Fruit fly (Drosophila melanogaster) whole organism, pupa: Measurements from ENCODE around the gene pdgy.

Experiments
- CG12605 ChIP-seq: fragments of 200-800 bp; sonication (Bioruptor generic); IDR thresholded peaks from 2 replicates; pipeline ENCODE4 v1.3.6; 2022; ENCODE audit warnings: missing biosample characterization, missing genetic modification characterization
- CG13204 ChIP-seq: fragments of 200-800 bp; sonication (Bioruptor generic); optimal IDR thresholded peaks from 2 replicates; lab custom pipeline; 2018; ENCODE audit warnings: missing biosample characterization, mild to moderate bottlenecking, missing genetic modification characterization, moderate library complexity
- CG14655 ChIP-seq: fragments of 200-800 bp; sonication (Bioruptor generic); optimal IDR thresholded peaks from 3 replicates; lab custom pipeline; 2017; ENCODE audit warnings: mild to moderate bottlenecking, missing biosample characterization, missing genetic modification reagents, missing genetic modification characterization
- CG4496 ChIP-seq: fragments of 200-800 bp; sonication (Bioruptor generic); IDR thresholded peaks from 3 replicates; pipeline ENCODE4 v1.3.6; 2022; ENCODE audit warnings: missing biosample characterization, missing genetic modification characterization
- CG8159 ChIP-seq: fragments of 200-800 bp; sonication (Bioruptor generic); optimal IDR thresholded peaks from 3 replicates; lab custom pipeline; 2018; ENCODE audit warnings: missing biosample characterization, mild to moderate bottlenecking, missing genetic modification characterization, moderate library complexity
- CG8301 ChIP-seq: fragments of 200-800 bp; sonication (Bioruptor generic); optimal IDR thresholded peaks from 2 replicates; lab custom pipeline; 2018; ENCODE audit warnings: missing biosample characterization, mild to moderate bottlenecking, missing genetic modification characterization
- CG9948 ChIP-seq: fragments of 200-800 bp; sonication (Bioruptor generic); optimal IDR thresholded peaks from 2 replicates; lab custom pipeline; 2018; ENCODE audit warnings: missing biosample characterization, mild to moderate bottlenecking, missing genetic modification characterization, moderate library complexity
- D1 ChIP-seq: fragments of 200-800 bp; sonication (Bioruptor generic); optimal IDR thresholded peaks from 2 replicates; lab custom pipeline; 2018; ENCODE audit warnings: missing biosample characterization, mild to moderate bottlenecking, missing genetic modification characterization, moderate library complexity
- Ets98B ChIP-seq: fragments of 200-800 bp; sonication (Bioruptor generic); IDR thresholded peaks from 2 replicates; pipeline ENCODE4 v1.3.6; 2022; ENCODE audit warnings: missing biosample characterization, missing genetic modification characterization
- Pif1A ChIP-seq: fragments of 200-800 bp; sonication (Bioruptor generic); optimal IDR thresholded peaks from 3 replicates; lab custom pipeline; 2016; ENCODE audit warnings: missing biosample characterization, missing genetic modification characterization
- Pif1B ChIP-seq: fragments of 200-800 bp; sonication (Bioruptor generic); optimal IDR thresholded peaks from 3 replicates; lab custom pipeline; 2016; ENCODE audit warnings: missing biosample characterization, missing genetic modification characterization
- Snoo ChIP-seq: fragments of 200-800 bp; sonication (Bioruptor generic); optimal IDR thresholded peaks from 3 replicates; lab custom pipeline; 2017; ENCODE audit warnings: missing biosample characterization, mild to moderate bottlenecking, missing genetic modification characterization, inconsistent platforms
- fd96Ca ChIP-seq: fragments of 200-800 bp; sonication (Bioruptor generic); IDR thresholded peaks from 3 replicates; pipeline ENCODE4 v1.3.6; 2022; ENCODE audit warnings: missing biosample characterization, missing genetic modification characterization
- gl ChIP-seq: fragments of 200-800 bp; sonication (Bioruptor generic); optimal IDR thresholded peaks from 2 replicates; lab custom pipeline; 2018; ENCODE audit warnings: missing biosample characterization, mild to moderate bottlenecking, missing genetic modification characterization

- TF ChIP-seq CG13204 (GFP tag; lab: Kevin White, UChicago), result peak; percentile 96
- peak; percentile 46 for TF ChIP-seq CG14655 (GFP tag; lab: Kevin White, UChicago)
- TF ChIP-seq Pif1B (GFP tag; lab: Kevin White, UChicago), result peak; percentile 90
- TF ChIP-seq CG8301 (tag; lab: Kevin White, UChicago), result peak; percentile 53
- no peak for TF ChIP-seq CG8159 (tag; lab: Kevin White, UChicago)
- peak; percentile 10 for TF ChIP-seq CG9948 (tag; lab: Kevin White, UChicago)
- peak; percentile 91 for TF ChIP-seq CG12605
- peak; percentile 92 for TF ChIP-seq Pif1A (GFP tag; lab: Kevin White, UChicago)
- TF ChIP-seq fd96Ca (GFP tag; lab: Robert Waterston, UW), result peak; percentile 85
- peak; percentile 98 for TF ChIP-seq gl (tag; lab: Kevin White, UChicago)
- TF ChIP-seq Ets98B (GFP tag; lab: Robert Waterston, UW), result peak; percentile 88
- TF ChIP-seq D1 (tag; lab: Kevin White, UChicago), result no peak
- peak; percentile 84 for TF ChIP-seq CG4496 (GFP tag; lab: Robert Waterston, UW)
- TF ChIP-seq Snoo (tag; lab: Kevin White, UChicago), result peak; percentile 76
Measured at dm6 chrX:14952845-14953720, at the start of gene pdgy.
